Fruit fly (Drosophila melanogaster) whole organism, wandering third instar larva: ENCODE results near the gene Eig71Ed.
A peak's percentile ranks its signal among the peaks of the same experiment; 100 is the strongest.

Experiments
- CG32264 ChIP-seq: fragments of 200-800 bp; sonication (Bioruptor generic); optimal IDR thresholded peaks from 2 replicates; lab custom pipeline; 2016; ENCODE audit warnings: missing biosample characterization, missing genetic modification characterization
- CG9705 ChIP-seq: fragments of 200-800 bp; sonication (Bioruptor generic); optimal IDR thresholded peaks from 2 replicates; lab custom pipeline; 2018; ENCODE audit warnings: missing biosample characterization, mild to moderate bottlenecking, missing genetic modification characterization
- CrebA ChIP-seq: fragments of 200-800 bp; sonication (Bioruptor generic); optimal IDR thresholded peaks from 2 replicates; lab custom pipeline; 2016; ENCODE audit warnings: missing biosample characterization, mild to moderate bottlenecking, missing genetic modification characterization, borderline replicate concordance
- Dfd ChIP-seq: fragments of >200 bp; optimal IDR thresholded peaks from 2 replicates; lab custom pipeline; 2017; ENCODE audit warnings: missing biosample characterization, missing genetic modification characterization
- HLH106 ChIP-seq: fragments of 200-800 bp; optimal IDR thresholded peaks from 3 replicates; lab custom pipeline; 2019; ENCODE audit warnings: missing biosample characterization, mild to moderate bottlenecking, missing genetic modification characterization, moderate library complexity
- Hr78 ChIP-seq: fragments of >200 bp; optimal IDR thresholded peaks from 2 replicates; lab custom pipeline; 2017; ENCODE audit warnings: missing biosample characterization, missing genetic modification characterization
- Hr83 ChIP-seq: fragments of 200-300 bp; sonication (Bioruptor generic); optimal IDR thresholded peaks from 2 replicates; lab custom pipeline; 2016; ENCODE audit warnings: missing biosample characterization, mild to moderate bottlenecking, missing genetic modification characterization, moderate library complexity; ENCODE audit not compliant: poor library complexity, severe bottlenecking
- Jra ChIP-seq: sonication (Bioruptor generic); optimal IDR thresholded peaks from 2 replicates; lab custom pipeline; 2016; ENCODE audit warnings: missing biosample characterization, missing genetic modification characterization
- Mio ChIP-seq: sonication (Bioruptor generic); optimal IDR thresholded peaks from 2 replicates; lab custom pipeline; 2016; ENCODE audit warnings: missing biosample characterization, missing genetic modification characterization
- N ChIP-seq: fragments of >200 bp; optimal IDR thresholded peaks from 2 replicates; lab custom pipeline; 2018; ENCODE audit warnings: missing biosample characterization, missing external identifiers, missing genetic modification characterization
- OdsH ChIP-seq: fragments of 200-800 bp; sonication (Bioruptor generic); optimal IDR thresholded peaks from 2 replicates; lab custom pipeline; 2016; ENCODE audit warnings: missing biosample characterization, mild to moderate bottlenecking, missing genetic modification characterization
- Rel ChIP-seq, 2 experiments: fragments of 200-800 bp; sonication (Bioruptor generic) in 1 of 2; optimal IDR thresholded peaks; 2 replicates in 1 of 2; 3 replicates in 1 of 2; lab custom pipeline; 2016 to 2019; ENCODE audit warnings: mild to moderate bottlenecking in 2 of 2, missing biosample characterization in 2 of 2, missing genetic modification characterization in 2 of 2, moderate library complexity in 1 of 2
- Sp1 ChIP-seq: fragments of 200-800 bp; sonication (Bioruptor generic); optimal IDR thresholded peaks from 3 replicates; lab custom pipeline; 2019; ENCODE audit warnings: missing biosample characterization, mild to moderate bottlenecking, missing genetic modification characterization, moderate library complexity
- Vsx2 ChIP-seq: fragments of 200-300, 225-300 bp; sonication (Bioruptor generic); optimal IDR thresholded peaks from 2 replicates; lab custom pipeline; 2018; ENCODE audit warnings: missing biosample characterization, missing genetic modification characterization; ENCODE audit not compliant: partially characterized antibody
- br ChIP-seq: fragments of 200-800 bp; sonication (Bioruptor generic); optimal IDR thresholded peaks from 2 replicates; lab custom pipeline; 2016; ENCODE audit warnings: missing biosample characterization, missing genetic modification characterization
- brk ChIP-seq: fragments of 200-800 bp; sonication (Bioruptor generic); optimal IDR thresholded peaks from 2 replicates; lab custom pipeline; 2016; ENCODE audit warnings: missing biosample characterization, mild to moderate bottlenecking, missing genetic modification characterization
- dl ChIP-seq, 2 experiments: fragments of 175-275, 200-275 bp in 1 of 2; fragments of 200-275 bp in 1 of 2; sonication (Bioruptor generic); optimal IDR thresholded peaks; lab custom pipeline; 2018; ENCODE audit warnings: mild to moderate bottlenecking in 2 of 2, missing biosample characterization in 2 of 2, missing genetic modification characterization in 2 of 2, moderate library complexity in 2 of 2; ENCODE audit not compliant: partially characterized antibody in 2 of 2, insufficient read depth in 1 of 2
- dmrt93B ChIP-seq: fragments of 200-800 bp; sonication (Bioruptor generic); optimal IDR thresholded peaks from 2 replicates; lab custom pipeline; 2018; ENCODE audit warnings: missing biosample characterization, mild to moderate bottlenecking, missing genetic modification characterization
- ey ChIP-seq: fragments of 200-800 bp; sonication (Bioruptor generic); optimal IDR thresholded peaks from 2 replicates; lab custom pipeline; 2016; ENCODE audit warnings: missing biosample characterization, missing genetic modification characterization
- foxo ChIP-seq, 2 experiments: fragments of 200-800 bp; sonication (Bioruptor generic); optimal IDR thresholded peaks; 2 replicates in 1 of 2; 3 replicates in 1 of 2; lab custom pipeline; 2016 to 2017; ENCODE audit warnings: missing biosample characterization in 2 of 2, missing genetic modification characterization in 2 of 2
- fru ChIP-seq: fragments of 200-800 bp; sonication (Bioruptor generic); optimal IDR thresholded peaks from 3 replicates; lab custom pipeline; 2016; ENCODE audit warnings: missing biosample characterization, mild to moderate bottlenecking, missing genetic modification characterization
- h ChIP-seq: fragments of 200-800 bp; sonication (Bioruptor generic); optimal IDR thresholded peaks from 3 replicates; lab custom pipeline; 2016; ENCODE audit warnings: missing biosample characterization, mild to moderate bottlenecking, missing genetic modification characterization
- jim ChIP-seq: fragments of 175-275, 200-325 bp; sonication (Bioruptor generic); optimal IDR thresholded peaks from 2 replicates; lab custom pipeline; 2016; ENCODE audit warnings: missing biosample characterization, mild to moderate bottlenecking, missing genetic modification characterization
- lola ChIP-seq: fragments of >200 bp; optimal IDR thresholded peaks from 2 replicates; lab custom pipeline; 2017; ENCODE audit warnings: missing biosample characterization, missing genetic modification characterization
- rgr ChIP-seq: fragments of 200-800 bp; sonication (Bioruptor generic); optimal IDR thresholded peaks from 3 replicates; lab custom pipeline; 2016; ENCODE audit warnings: missing biosample characterization, mild to moderate bottlenecking, missing genetic modification characterization
- sage ChIP-seq: fragments of 200-800 bp; sonication (Bioruptor generic); optimal IDR thresholded peaks from 2 replicates; lab custom pipeline; 2016; ENCODE audit warnings: missing biosample characterization, mild to moderate bottlenecking, missing genetic modification characterization
- sv ChIP-seq: fragments of 200-800 bp; sonication (Bioruptor generic); optimal IDR thresholded peaks from 3 replicates; lab custom pipeline; 2016; ENCODE audit warnings: missing biosample characterization, missing genetic modification characterization
- usp ChIP-seq: fragments of >200 bp; optimal IDR thresholded peaks from 2 replicates; lab custom pipeline; 2017; ENCODE audit warnings: missing biosample characterization, missing genetic modification characterization
- woc ChIP-seq: sonication (Bioruptor generic); optimal IDR thresholded peaks from 2 replicates; lab custom pipeline; 2016; ENCODE audit warnings: missing biosample characterization, mild to moderate bottlenecking, missing genetic modification characterization

Gene Eig71Ed

DNA sequence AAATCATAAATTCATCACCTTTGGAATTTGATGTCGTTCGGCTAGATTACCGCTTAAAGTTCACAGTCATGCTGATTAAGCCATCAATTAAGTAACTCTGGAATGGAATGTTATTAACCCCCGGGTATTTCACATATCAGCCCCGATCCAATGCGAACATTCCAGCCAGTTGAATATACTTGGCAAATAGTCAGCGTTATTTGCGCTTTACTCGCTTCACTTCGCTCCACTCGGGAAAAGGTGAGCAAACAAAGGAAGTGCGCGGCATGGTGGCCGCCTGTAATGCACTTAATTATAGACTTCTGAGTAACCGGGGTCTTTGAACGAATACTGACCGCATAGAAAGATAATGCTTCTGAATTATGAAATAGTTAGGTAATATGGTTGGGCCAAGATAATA is 14.7 kb upstream of the Eig71Ed start (continued):
- TF ChIP-seq brk (GFP tag; lab: Kevin White, UChicago): peak; percentile 22

DNA sequence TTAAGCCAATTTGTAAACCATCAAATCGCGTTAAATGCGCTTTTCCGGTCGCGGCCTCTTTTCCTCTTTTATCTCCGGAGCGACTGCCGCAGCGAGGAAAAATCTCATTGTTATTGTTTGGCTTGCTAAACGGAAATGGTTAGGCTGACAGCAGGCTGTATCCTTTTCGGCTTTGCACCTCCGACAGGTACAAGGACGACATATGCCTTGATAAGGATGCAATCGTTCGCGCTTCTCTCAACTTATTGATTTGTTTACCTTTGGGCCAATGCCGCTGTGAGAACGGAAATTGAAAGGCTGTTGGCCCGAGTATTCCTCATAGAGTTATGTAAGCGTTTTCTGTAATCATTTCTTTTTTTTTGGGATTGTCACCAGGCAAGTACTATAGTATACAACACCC is 13.8 kb upstream of the Eig71Ed start:
- TF ChIP-seq usp: no peak
- TF ChIP-seq Rel (GFP tag; optimal IDR thresholded peaks at IDR 0.05; lab: Kevin White, UChicago): no peak
- no peak for TF ChIP-seq Rel (tag; optimal IDR thresholded peaks at IDR 0.05; lab: Kevin White, UChicago)
- TF ChIP-seq dl (GFP tag; optimal IDR thresholded peaks at IDR 0.05; lab: Kevin White, UChicago; ENCODE audit: insufficient read depth in 1 of 2, partially characterized antibody in 2 of 2): no peak
- TF ChIP-seq Hr78 (GFP tag; lab: Kevin White, UChicago): no peak
- no peak for TF ChIP-seq CrebA (GFP tag; lab: Kevin White, UChicago)
- TF ChIP-seq CG9705 (GFP tag; lab: Kevin White, UChicago): no peak
- TF ChIP-seq dmrt93B (GFP tag; lab: Kevin White, UChicago): no peak

DNA sequence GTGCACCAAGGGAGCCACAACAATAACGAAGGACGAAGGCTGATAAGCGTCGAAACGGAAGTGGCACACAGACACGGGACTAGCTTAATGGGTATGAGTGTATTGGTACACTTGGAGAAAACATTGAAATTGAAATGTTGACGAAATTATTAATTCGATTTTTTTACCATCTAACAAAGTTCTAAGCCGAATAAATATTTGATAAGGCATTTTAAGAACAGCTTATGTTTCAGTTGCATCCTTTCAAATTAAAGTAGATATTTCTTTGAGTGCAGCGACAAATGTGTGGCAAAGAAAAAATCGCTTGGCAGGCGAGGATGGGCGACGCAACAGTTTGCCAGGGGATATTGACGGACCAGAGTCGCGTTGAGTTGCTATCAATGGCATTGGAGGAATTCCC is 12.4 kb upstream of the Eig71Ed start:
- TF ChIP-seq dl (GFP tag; optimal IDR thresholded peaks at IDR 0.05; lab: Kevin White, UChicago; ENCODE audit: insufficient read depth in 1 of 2, partially characterized antibody in 2 of 2) (no peak), N (no peak), Rel (GFP tag; optimal IDR thresholded peaks at IDR 0.05; lab: Kevin White, UChicago) (no peak), Rel (tag; optimal IDR thresholded peaks at IDR 0.05; lab: Kevin White, UChicago) (no peak), dmrt93B (GFP tag; lab: Kevin White, UChicago) (no peak), sage (GFP tag; lab: Kevin White, UChicago) (no peak), Mio (no peak), lola (GFP tag; lab: Kevin White, UChicago) (no peak), woc (no peak), fru (GFP tag; lab: Kevin White, UChicago) (no peak), sv (GFP tag; lab: Kevin White, UChicago) (no peak), h (GFP tag; lab: Kevin White, UChicago) (no peak), jim (GFP tag; lab: Kevin White, UChicago) (no peak), rgr (GFP tag; lab: Kevin White, UChicago) (no peak), Sp1 (GFP tag; lab: Kevin White, UChicago) (no peak), OdsH (GFP tag; lab: Kevin White, UChicago) (no peak), foxo (GFP tag; optimal IDR thresholded peaks at IDR 0.05; lab: Kevin White, UChicago) (no peak), Hr78 (GFP tag; lab: Kevin White, UChicago) (no peak), CrebA (GFP tag; lab: Kevin White, UChicago) (no peak)

DNA sequence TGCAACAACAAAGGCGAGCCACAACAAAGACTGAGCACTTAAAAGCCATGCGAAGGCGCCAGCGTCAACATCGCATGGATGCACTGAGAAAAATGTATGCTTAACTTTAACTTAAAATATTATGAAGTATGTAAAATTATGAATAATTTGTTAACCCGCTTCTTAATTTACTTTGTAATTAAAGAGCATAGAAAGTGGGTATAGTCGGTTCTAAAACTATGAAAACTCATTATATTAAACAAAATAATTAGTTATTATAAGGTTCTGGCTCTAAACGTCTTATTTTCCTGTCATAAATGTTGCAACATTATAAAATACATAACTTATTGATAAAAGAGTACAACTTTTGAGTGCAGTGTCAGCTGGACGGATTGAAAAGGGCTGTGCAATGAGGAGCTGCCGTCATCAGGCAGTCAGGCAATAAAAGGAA is 10.7 kb upstream of the Eig71Ed start:
- no peak for TF ChIP-seq Mio
- peak; percentile 8 for TF ChIP-seq fru (GFP tag; lab: Kevin White, UChicago)
- peak; percentile 20 for TF ChIP-seq br (GFP tag; lab: Kevin White, UChicago)
- TF ChIP-seq HLH106 (tag; lab: Kevin White, UChicago): peak; percentile 23
- peak in 1 of 2 experiments; percentile 25 for TF ChIP-seq foxo (GFP tag; optimal IDR thresholded peaks at IDR 0.05; lab: Kevin White, UChicago)
- no peak for TF ChIP-seq Vsx2
- TF ChIP-seq ey (GFP tag; lab: Kevin White, UChicago): peak; percentile 11
- TF ChIP-seq Sp1 (GFP tag; lab: Kevin White, UChicago): peak; percentile 4

DNA sequence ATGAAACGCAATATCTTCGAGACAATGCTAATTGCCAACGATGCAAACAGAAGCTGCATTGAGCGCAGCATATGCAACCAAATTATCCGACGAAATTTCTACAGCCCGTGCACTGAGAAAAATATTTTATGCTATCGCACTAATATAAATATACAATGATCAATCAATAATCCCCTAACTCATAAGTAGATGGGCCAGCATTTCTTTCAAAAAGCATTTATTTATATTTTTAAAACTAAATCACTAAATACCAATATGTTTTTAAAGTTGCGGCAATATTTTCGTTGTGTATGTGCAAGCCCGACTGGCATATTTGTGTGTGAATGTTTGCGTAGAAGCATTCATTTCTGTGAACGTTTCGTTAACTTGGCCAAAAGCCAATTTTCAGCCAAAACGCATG is 6.2 kb upstream of the Eig71Ed start:
- TF ChIP-seq dmrt93B (GFP tag; lab: Kevin White, UChicago): no peak
- no peak for TF ChIP-seq Dfd
- no peak for TF ChIP-seq Jra
- TF ChIP-seq OdsH (GFP tag; lab: Kevin White, UChicago): no peak
- TF ChIP-seq CrebA (GFP tag; lab: Kevin White, UChicago): no peak
- TF ChIP-seq Hr83 (GFP tag; lab: Kevin White, UChicago): no peak
- no peak for TF ChIP-seq h (GFP tag; lab: Kevin White, UChicago)
- TF ChIP-seq Vsx2: no peak
- TF ChIP-seq lola (GFP tag; lab: Kevin White, UChicago): no peak
- no peak for TF ChIP-seq fru (GFP tag; lab: Kevin White, UChicago)
- TF ChIP-seq CG32264: no peak
- TF ChIP-seq jim (GFP tag; lab: Kevin White, UChicago): no peak
- no peak for TF ChIP-seq N
- no peak for TF ChIP-seq Mio
- no peak for TF ChIP-seq sv (GFP tag; lab: Kevin White, UChicago)
